Worm (Caenorhabditis elegans): ENCODE measurements around the gene H08J19.1.

H08J19.1 gene

DNA sequence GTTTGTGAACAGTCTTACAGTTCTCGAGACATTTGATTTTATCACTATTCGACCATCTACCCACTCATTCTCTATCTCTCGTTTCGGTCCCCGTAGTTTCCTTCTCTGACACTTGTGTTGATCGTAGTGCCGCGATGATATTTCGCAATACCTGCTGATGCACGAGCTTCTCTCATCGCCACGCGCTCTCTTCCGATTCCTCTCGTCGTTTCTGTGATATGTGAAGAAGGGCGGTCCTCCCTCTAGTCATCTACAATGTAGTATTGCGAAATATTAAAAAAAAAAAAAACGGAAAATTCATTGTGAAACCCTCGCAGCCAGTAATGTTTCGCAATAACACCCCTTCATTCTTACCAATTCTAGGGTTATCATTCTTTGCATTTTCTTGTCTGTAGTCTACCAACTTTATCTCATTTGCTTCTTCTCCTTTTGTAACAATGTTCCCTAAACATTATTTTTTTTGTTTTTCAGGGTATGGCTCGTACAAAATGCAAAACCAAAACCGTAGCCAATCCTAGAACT lies 35.2 kb upstream of the H08J19.1 start, which contains the start of gene nipi-3:
nipi-3 (plus strand) TSS at position 472 of the 522 bp plus-strand sequence.
- TF ChIP-seq somi-1 (GFP tag; optimal IDR thresholded peaks at IDR 0.05): peak; percentile 86
- TF ChIP-seq C06A6.2 (GFP tag; conservative IDR thresholded peaks at IDR 0.05): peak; percentile 87
- peak; percentile 84 for TF ChIP-seq ZK185.1 (tag; optimal IDR thresholded peaks at IDR 0.05; ENCODE audit: poor library complexity, severe bottlenecking)
- TF ChIP-seq madf-8 (GFP tag; conservative IDR thresholded peaks at IDR 0.05): no peak
- TF ChIP-seq pbrm-1 (GFP tag; IDR thresholded peaks at IDR 0.05): peak; percentile 90
- TF ChIP-seq let-607 (tag; optimal IDR thresholded peaks at IDR 0.05): peak; percentile 73 to 91
- peak; percentile 21 for TF ChIP-seq B0035.1 (tag; optimal IDR thresholded peaks at IDR 0.05)
- TF ChIP-seq hsf-1 (GFP tag; IDR thresholded peaks at IDR 0.05): peak; percentile 77
- no peak for TF ChIP-seq die-1 (tag; optimal IDR thresholded peaks at IDR 0.05)
- TF ChIP-seq ztf-28 (GFP tag; IDR thresholded peaks at IDR 0.05): no peak
- TF ChIP-seq rcor-1 (GFP tag; IDR thresholded peaks at IDR 0.05): peak; percentile 69
- TF ChIP-seq cebp-2 (GFP tag; IDR thresholded peaks at IDR 0.05): no peak
- peak; percentile 88 for TF ChIP-seq let-526 (GFP tag; IDR thresholded peaks at IDR 0.05)
- peak; percentile 87 for TF ChIP-seq ztf-22 (GFP tag; optimal IDR thresholded peaks at IDR 0.05)
- TF ChIP-seq madf-10 (tag; optimal IDR thresholded peaks at IDR 0.05): peak; percentile 90
- TF ChIP-seq Y56A3A.18 (GFP tag; IDR thresholded peaks at IDR 0.05): peak; percentile 69; the same call in 1 of the 2 replicates
- peak; percentile 92 for TF ChIP-seq pha-4 (tag; optimal IDR thresholded peaks at IDR 0.05)
- TF ChIP-seq ets-4 (GFP tag; optimal IDR thresholded peaks at IDR 0.05): peak; percentile 56
- no peak for TF ChIP-seq nhr-179 (tag; optimal IDR thresholded peaks at IDR 0.05)
- TF ChIP-seq C17E4.6 (GFP tag; IDR thresholded peaks at IDR 0.05): 0 out of 2 replicates have a peak, but pooled peaks have one; percentile 27
- TF ChIP-seq lin-26 (GFP tag; IDR thresholded peaks at IDR 0.05): peak; percentile 83
- TF ChIP-seq Y53G8AR.9 (GFP tag; conservative IDR thresholded peaks at IDR 0.05): 0 out of 2 replicates have a peak, but pooled peaks have one; percentile 41
- peak; percentile 92 for TF ChIP-seq nfyb-1 (GFP tag; IDR thresholded peaks at IDR 0.05)
- TF ChIP-seq F52B5.7 (tag; optimal IDR thresholded peaks at IDR 0.05): no peak
- peak; percentile 53 for TF ChIP-seq lin-54 (GFP tag; optimal IDR thresholded peaks at IDR 0.05)
- peak; percentile 65 for TF ChIP-seq hmg-1.2 (GFP tag; IDR thresholded peaks at IDR 0.05)
- TF ChIP-seq ceh-100 (GFP tag; IDR thresholded peaks at IDR 0.05): peak; percentile 17; the same call in 1 of the 2 replicates
- peak; percentile 61 for TF ChIP-seq F22D6.2 (tag; optimal IDR thresholded peaks at IDR 0.05)
- peak; percentile 63 for TF ChIP-seq tbp1 (GFP tag; optimal IDR thresholded peaks at IDR 0.05)
- peak; percentile 75 for TF ChIP-seq gei-17 (GFP tag; optimal IDR thresholded peaks at IDR 0.05)
- peak; percentile 83 for TF ChIP-seq chd-7 (tag; optimal IDR thresholded peaks at IDR 0.05)
- TF ChIP-seq nhr-80 (tag; optimal IDR thresholded peaks at IDR 0.05): peak; percentile 99
- peak; percentile 94 for TF ChIP-seq lin-40 (tag; optimal IDR thresholded peaks at IDR 0.05)
- TF ChIP-seq zfh-2 (GFP tag; conservative IDR thresholded peaks at IDR 0.05): peak; percentile 94
- no peak for TF ChIP-seq nhr-120 (GFP tag; IDR thresholded peaks at IDR 0.05)
- peak; percentile 81 for TF ChIP-seq egl-44 (GFP tag; IDR thresholded peaks at IDR 0.05)
- 0 out of 2 replicates have a peak, but pooled peaks have one; percentile 66 for TF ChIP-seq madf-3 (GFP tag; IDR thresholded peaks at IDR 0.05)
- peak; percentile 100 for TF ChIP-seq cebp-1 (GFP tag; IDR thresholded peaks at IDR 0.05)
- peak; percentile 100 for TF ChIP-seq cebp-1 (tag; optimal IDR thresholded peaks at IDR 0.05)
- TF ChIP-seq nhr-90 (tag; optimal IDR thresholded peaks at IDR 0.05): peak; percentile 88
- peak; percentile 73 for TF ChIP-seq B0336.3 (GFP tag; IDR thresholded peaks at IDR 0.05)
- peak; percentile 71 for TF ChIP-seq ztf-18 (tag; optimal IDR thresholded peaks at IDR 0.05)
- TF ChIP-seq attf-5 (GFP tag; optimal IDR thresholded peaks at IDR 0.05): peak; percentile 95
- no peak for TF ChIP-seq Y53F4B.3 (GFP tag; IDR thresholded peaks at IDR 0.05)
- TF ChIP-seq bed-1 (GFP tag; IDR thresholded peaks at IDR 0.05): no peak
- no peak for TF ChIP-seq hlh-26 (GFP tag; conservative IDR thresholded peaks at IDR 0.05)
- TF ChIP-seq T26A5.8 (tag; optimal IDR thresholded peaks at IDR 0.05): no peak
- peak; percentile 87 for TF ChIP-seq dox-1 (GFP tag; IDR thresholded peaks at IDR 0.05)
- peak; percentile 92 for TF ChIP-seq K12H6.12 (tag; optimal IDR thresholded peaks at IDR 0.05)
